Fruit fly (Drosophila melanogaster) whole organism, wandering third instar larva: ENCODE data around the gene CG14441.

Experiments
- Abd-B ChIP-seq: fragments of >200 bp; optimal IDR thresholded peaks from 2 replicates; lab custom pipeline; 2017; ENCODE audit warnings: missing biosample characterization, missing genetic modification characterization
- CG32264 ChIP-seq: fragments of 200-800 bp; sonication (Bioruptor generic); optimal IDR thresholded peaks from 2 replicates; lab custom pipeline; 2016; ENCODE audit warnings: missing biosample characterization, missing genetic modification characterization
- CG9705 ChIP-seq: fragments of 200-800 bp; sonication (Bioruptor generic); optimal IDR thresholded peaks from 2 replicates; lab custom pipeline; 2018; ENCODE audit warnings: missing biosample characterization, mild to moderate bottlenecking, missing genetic modification characterization
- CrebA ChIP-seq: fragments of 200-800 bp; sonication (Bioruptor generic); optimal IDR thresholded peaks from 2 replicates; lab custom pipeline; 2016; ENCODE audit warnings: missing biosample characterization, mild to moderate bottlenecking, missing genetic modification characterization, borderline replicate concordance
- Dfd ChIP-seq: fragments of >200 bp; optimal IDR thresholded peaks from 2 replicates; lab custom pipeline; 2017; ENCODE audit warnings: missing biosample characterization, missing genetic modification characterization
- Dif ChIP-seq: fragments of 200-275, 200-300 bp; sonication (Bioruptor generic); optimal IDR thresholded peaks from 2 replicates; lab custom pipeline; 2018; ENCODE audit warnings: missing biosample characterization, missing genetic modification characterization; ENCODE audit not compliant: partially characterized antibody
- GATAd ChIP-seq: sonication (Bioruptor generic); optimal IDR thresholded peaks from 2 replicates; lab custom pipeline; 2016; ENCODE audit warnings: missing biosample characterization, missing genetic modification characterization
- HLH106 ChIP-seq: fragments of 200-800 bp; optimal IDR thresholded peaks from 3 replicates; lab custom pipeline; 2019; ENCODE audit warnings: missing biosample characterization, mild to moderate bottlenecking, missing genetic modification characterization, moderate library complexity
- Hnf4 ChIP-seq: fragments of 200-800 bp; sonication (Bioruptor generic); optimal IDR thresholded peaks from 2 replicates; lab custom pipeline; 2016; ENCODE audit warnings: missing biosample characterization, mild to moderate bottlenecking, missing genetic modification characterization
- Hr78 ChIP-seq: fragments of >200 bp; optimal IDR thresholded peaks from 2 replicates; lab custom pipeline; 2017; ENCODE audit warnings: missing biosample characterization, missing genetic modification characterization
- Hr83 ChIP-seq: fragments of 200-300 bp; sonication (Bioruptor generic); optimal IDR thresholded peaks from 2 replicates; lab custom pipeline; 2016; ENCODE audit warnings: missing biosample characterization, mild to moderate bottlenecking, missing genetic modification characterization, moderate library complexity; ENCODE audit not compliant: poor library complexity, severe bottlenecking
- Jra ChIP-seq: sonication (Bioruptor generic); optimal IDR thresholded peaks from 2 replicates; lab custom pipeline; 2016; ENCODE audit warnings: missing biosample characterization, missing genetic modification characterization
- Mio ChIP-seq: sonication (Bioruptor generic); optimal IDR thresholded peaks from 2 replicates; lab custom pipeline; 2016; ENCODE audit warnings: missing biosample characterization, missing genetic modification characterization
- Myc ChIP-seq: fragments of >200 bp; optimal IDR thresholded peaks from 2 replicates; lab custom pipeline; 2017
- N ChIP-seq: fragments of >200 bp; optimal IDR thresholded peaks from 2 replicates; lab custom pipeline; 2018; ENCODE audit warnings: missing biosample characterization, missing external identifiers, missing genetic modification characterization
- OdsH ChIP-seq: fragments of 200-800 bp; sonication (Bioruptor generic); optimal IDR thresholded peaks from 2 replicates; lab custom pipeline; 2016; ENCODE audit warnings: missing biosample characterization, mild to moderate bottlenecking, missing genetic modification characterization
- Rel ChIP-seq, 2 experiments: fragments of 200-800 bp; sonication (Bioruptor generic) in 1 of 2; optimal IDR thresholded peaks; 2 replicates in 1 of 2; 3 replicates in 1 of 2; lab custom pipeline; 2016 to 2019; ENCODE audit warnings: mild to moderate bottlenecking in 2 of 2, missing biosample characterization in 2 of 2, missing genetic modification characterization in 2 of 2, moderate library complexity in 1 of 2
- Sp1 ChIP-seq: fragments of 200-800 bp; sonication (Bioruptor generic); optimal IDR thresholded peaks from 3 replicates; lab custom pipeline; 2019; ENCODE audit warnings: missing biosample characterization, mild to moderate bottlenecking, missing genetic modification characterization, moderate library complexity
- Vsx2 ChIP-seq: fragments of 200-300, 225-300 bp; sonication (Bioruptor generic); optimal IDR thresholded peaks from 2 replicates; lab custom pipeline; 2018; ENCODE audit warnings: missing biosample characterization, missing genetic modification characterization; ENCODE audit not compliant: partially characterized antibody
- br ChIP-seq: fragments of 200-800 bp; sonication (Bioruptor generic); optimal IDR thresholded peaks from 2 replicates; lab custom pipeline; 2016; ENCODE audit warnings: missing biosample characterization, missing genetic modification characterization
- brk ChIP-seq: fragments of 200-800 bp; sonication (Bioruptor generic); optimal IDR thresholded peaks from 2 replicates; lab custom pipeline; 2016; ENCODE audit warnings: missing biosample characterization, mild to moderate bottlenecking, missing genetic modification characterization
- dl ChIP-seq, 2 experiments: fragments of 175-275, 200-275 bp in 1 of 2; fragments of 200-275 bp in 1 of 2; sonication (Bioruptor generic); optimal IDR thresholded peaks; lab custom pipeline; 2018; ENCODE audit warnings: mild to moderate bottlenecking in 2 of 2, missing biosample characterization in 2 of 2, missing genetic modification characterization in 2 of 2, moderate library complexity in 2 of 2; ENCODE audit not compliant: partially characterized antibody in 2 of 2, insufficient read depth in 1 of 2
- dmrt93B ChIP-seq: fragments of 200-800 bp; sonication (Bioruptor generic); optimal IDR thresholded peaks from 2 replicates; lab custom pipeline; 2018; ENCODE audit warnings: missing biosample characterization, mild to moderate bottlenecking, missing genetic modification characterization
- dsf ChIP-seq: sonication (Bioruptor generic); optimal IDR thresholded peaks from 2 replicates; lab custom pipeline; 2016; ENCODE audit warnings: missing biosample characterization, missing genetic modification characterization, borderline replicate concordance
- ey ChIP-seq: fragments of 200-800 bp; sonication (Bioruptor generic); optimal IDR thresholded peaks from 2 replicates; lab custom pipeline; 2016; ENCODE audit warnings: missing biosample characterization, missing genetic modification characterization
- foxo ChIP-seq, 2 experiments: fragments of 200-800 bp; sonication (Bioruptor generic); optimal IDR thresholded peaks; 2 replicates in 1 of 2; 3 replicates in 1 of 2; lab custom pipeline; 2016 to 2017; ENCODE audit warnings: missing biosample characterization in 2 of 2, missing genetic modification characterization in 2 of 2
- fru ChIP-seq: fragments of 200-800 bp; sonication (Bioruptor generic); optimal IDR thresholded peaks from 3 replicates; lab custom pipeline; 2016; ENCODE audit warnings: missing biosample characterization, mild to moderate bottlenecking, missing genetic modification characterization
- h ChIP-seq: fragments of 200-800 bp; sonication (Bioruptor generic); optimal IDR thresholded peaks from 3 replicates; lab custom pipeline; 2016; ENCODE audit warnings: missing biosample characterization, mild to moderate bottlenecking, missing genetic modification characterization
- jim ChIP-seq: fragments of 175-275, 200-325 bp; sonication (Bioruptor generic); optimal IDR thresholded peaks from 2 replicates; lab custom pipeline; 2016; ENCODE audit warnings: missing biosample characterization, mild to moderate bottlenecking, missing genetic modification characterization
- lola ChIP-seq: fragments of >200 bp; optimal IDR thresholded peaks from 2 replicates; lab custom pipeline; 2017; ENCODE audit warnings: missing biosample characterization, missing genetic modification characterization
- pan ChIP-seq: fragments of >200 bp; optimal IDR thresholded peaks from 2 replicates; lab custom pipeline; 2017
- psq ChIP-seq: fragments of 200-800 bp; sonication (Bioruptor generic); optimal IDR thresholded peaks from 3 replicates; lab custom pipeline; 2017; ENCODE audit warnings: missing biosample characterization, mild to moderate bottlenecking, missing genetic modification characterization, moderate library complexity
- rgr ChIP-seq: fragments of 200-800 bp; sonication (Bioruptor generic); optimal IDR thresholded peaks from 3 replicates; lab custom pipeline; 2016; ENCODE audit warnings: missing biosample characterization, mild to moderate bottlenecking, missing genetic modification characterization
- sage ChIP-seq: fragments of 200-800 bp; sonication (Bioruptor generic); optimal IDR thresholded peaks from 2 replicates; lab custom pipeline; 2016; ENCODE audit warnings: missing biosample characterization, mild to moderate bottlenecking, missing genetic modification characterization
- sv ChIP-seq: fragments of 200-800 bp; sonication (Bioruptor generic); optimal IDR thresholded peaks from 3 replicates; lab custom pipeline; 2016; ENCODE audit warnings: missing biosample characterization, missing genetic modification characterization
- tai ChIP-seq: sonication (Bioruptor generic); optimal IDR thresholded peaks from 2 replicates; lab custom pipeline; 2016; ENCODE audit warnings: missing biosample characterization, missing genetic modification characterization
- usp ChIP-seq: fragments of >200 bp; optimal IDR thresholded peaks from 2 replicates; lab custom pipeline; 2017; ENCODE audit warnings: missing biosample characterization, missing genetic modification characterization
- woc ChIP-seq: sonication (Bioruptor generic); optimal IDR thresholded peaks from 2 replicates; lab custom pipeline; 2016; ENCODE audit warnings: missing biosample characterization, mild to moderate bottlenecking, missing genetic modification characterization

The CG14441 gene

DNA sequence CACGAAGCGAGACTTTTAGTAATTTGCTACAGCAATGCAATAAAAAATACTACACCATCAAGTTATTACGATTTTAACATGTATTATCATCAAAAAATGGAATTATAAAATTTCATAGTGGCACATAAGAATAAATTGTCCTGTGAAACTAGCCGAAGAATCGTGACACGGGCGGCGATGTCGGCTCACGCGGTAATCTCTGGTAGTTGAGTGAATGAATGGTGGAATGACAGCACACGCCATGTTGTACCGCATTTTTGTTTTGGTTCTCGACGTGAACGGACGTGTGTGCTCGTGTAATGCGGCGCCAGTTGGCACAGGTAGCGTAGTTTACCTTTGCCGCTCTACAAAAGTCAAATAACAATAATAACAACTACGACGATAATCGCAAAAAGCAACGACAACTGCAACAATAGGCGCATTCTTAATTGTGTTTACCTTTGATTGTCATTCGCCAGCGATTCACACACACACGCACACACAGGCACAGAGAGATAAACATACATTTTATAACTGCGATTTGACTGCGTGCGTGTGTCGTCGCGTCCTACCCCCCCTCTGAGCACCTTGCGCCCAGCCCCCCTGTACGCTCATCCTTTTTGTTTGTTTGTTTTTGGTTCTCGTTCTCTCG is at the start of gene CG14441:
Gene CG14441 (plus strand): TSS at position 254 of the 631 bp plus-strand sequence.
- TF ChIP-seq N (no peak), fru (GFP tag; lab: Kevin White, UChicago) (peak; percentile 100), dmrt93B (peak; percentile 3), CG32264 (peak; percentile 47), woc (GFP tag; lab: Kevin White, UChicago) (peak; percentile 93), pan (no peak), GATAd (GFP tag; lab: Kevin White, UChicago) (no peak), sage (GFP tag; lab: Kevin White, UChicago) (peak; percentile 21), tai (GFP tag; lab: Kevin White, UChicago) (no peak), Dfd (no peak), Jra (GFP tag; lab: Kevin White, UChicago) (no peak), ey (peak; percentile 39), usp (GFP tag; lab: Kevin White, UChicago) (no peak), dl (GFP tag; optimal IDR thresholded peaks at IDR 0.05; lab: Kevin White, UChicago; ENCODE audit: insufficient read depth in 1 of 2, partially characterized antibody in 2 of 2) (no peak), Dif (GFP tag; lab: Kevin White, UChicago) (no peak), lola (no peak), brk (peak; percentile 44), Sp1 (peak; percentile 73), h (GFP tag; lab: Kevin White, UChicago) (peak; percentile 66), Myc (lab: Kevin White, UChicago) (peak; percentile 71), OdsH (GFP tag; lab: Kevin White, UChicago) (peak; percentile 40), Hr83 (GFP tag; lab: Kevin White, UChicago) (no peak), jim (GFP tag; lab: Kevin White, UChicago) (no peak), HLH106 (tag; lab: Kevin White, UChicago) (peak; percentile 50), Abd-B (GFP tag; lab: Kevin White, UChicago) (no peak), br (GFP tag; lab: Kevin White, UChicago) (peak; percentile 57), psq (GFP tag; lab: Kevin White, UChicago) (peak; percentile 69), Mio (GFP tag; lab: Kevin White, UChicago) (no peak), Vsx2 (GFP tag; lab: Kevin White, UChicago) (no peak), sv (GFP tag; lab: Kevin White, UChicago) (peak; percentile 34), CrebA (GFP tag; lab: Kevin White, UChicago) (no peak), Rel (GFP tag; optimal IDR thresholded peaks at IDR 0.05; lab: Kevin White, UChicago) (peak; percentile 57), Rel (tag; optimal IDR thresholded peaks at IDR 0.05; lab: Kevin White, UChicago) (peak; percentile 21), rgr (GFP tag; lab: Kevin White, UChicago) (peak; percentile 65), Hnf4 (peak; percentile 45), foxo (GFP tag; optimal IDR thresholded peaks at IDR 0.05; lab: Kevin White, UChicago) (peak in 1 of 2 experiments; percentile 51), dsf (no peak), Hr78 (no peak), CG9705 (peak; percentile 17)

DNA sequence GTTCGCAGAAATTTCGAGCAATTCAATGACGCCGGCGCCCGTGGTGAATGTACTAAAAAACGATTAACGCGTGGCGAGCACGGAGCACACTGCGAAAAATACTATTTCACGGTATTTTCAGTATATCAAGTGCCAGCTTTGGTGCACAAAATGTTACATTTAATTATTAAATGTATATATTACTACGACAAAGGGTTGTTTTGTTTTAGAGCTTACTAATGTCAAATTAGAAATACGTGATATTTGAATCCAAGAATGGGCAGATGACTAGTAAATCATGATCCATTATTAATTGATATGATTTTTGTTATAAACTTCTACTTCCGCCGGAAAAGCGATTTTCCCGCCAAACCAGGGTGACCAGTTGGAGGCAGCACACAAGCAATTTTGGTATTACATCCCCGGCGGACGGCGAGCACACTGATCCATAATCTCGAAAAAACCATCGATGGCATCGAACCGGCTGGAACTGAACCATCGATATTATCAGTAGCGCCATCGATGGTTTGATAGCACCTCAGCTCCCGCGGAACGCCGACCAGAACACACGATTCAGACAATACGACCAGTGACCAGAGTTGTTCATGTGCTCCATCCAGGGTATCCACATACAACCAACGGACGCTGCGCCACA is 45.0 kb upstream of the CG14441 start, which contains the start of the genes CG3226 and Cdc7:
Gene CG3226 (minus strand): TSS at position 51 of the 634 bp plus-strand sequence.
Gene Cdc7 (plus strand): TSS at position 344 of the 634 bp plus-strand sequence.
- TF ChIP-seq usp (GFP tag; lab: Kevin White, UChicago) (no peak), sage (GFP tag; lab: Kevin White, UChicago) (peak; percentile 6), Hr78 (no peak), Mio (GFP tag; lab: Kevin White, UChicago) (no peak), HLH106 (tag; lab: Kevin White, UChicago) (peak; percentile 67), dl (GFP tag; optimal IDR thresholded peaks at IDR 0.05; lab: Kevin White, UChicago; ENCODE audit: insufficient read depth in 1 of 2, partially characterized antibody in 2 of 2) (no peak), dmrt93B (peak; percentile 76), pan (no peak), Abd-B (GFP tag; lab: Kevin White, UChicago) (no peak), jim (GFP tag; lab: Kevin White, UChicago) (no peak), br (GFP tag; lab: Kevin White, UChicago) (peak; percentile 54), lola (no peak), foxo (GFP tag; optimal IDR thresholded peaks at IDR 0.05; lab: Kevin White, UChicago) (peak in 1 of 2 experiments; percentile 53), Hr83 (GFP tag; lab: Kevin White, UChicago) (peak; percentile 54), brk (no peak), CrebA (GFP tag; lab: Kevin White, UChicago) (no peak), Vsx2 (GFP tag; lab: Kevin White, UChicago) (no peak), Jra (GFP tag; lab: Kevin White, UChicago) (peak; percentile 41), Sp1 (peak; percentile 76), sv (GFP tag; lab: Kevin White, UChicago) (no peak), Myc (lab: Kevin White, UChicago) (peak; percentile 15), psq (GFP tag; lab: Kevin White, UChicago) (peak; percentile 53), h (GFP tag; lab: Kevin White, UChicago) (peak; percentile 66), woc (GFP tag; lab: Kevin White, UChicago) (peak; percentile 27), Hnf4 (no peak), CG9705 (peak; percentile 72), dsf (no peak), OdsH (GFP tag; lab: Kevin White, UChicago) (peak; percentile 64), Dfd (no peak), ey (no peak), GATAd (GFP tag; lab: Kevin White, UChicago) (no peak), fru (GFP tag; lab: Kevin White, UChicago) (peak; percentile 100), rgr (GFP tag; lab: Kevin White, UChicago) (peak; percentile 80), Dif (GFP tag; lab: Kevin White, UChicago) (no peak), Rel (GFP tag; optimal IDR thresholded peaks at IDR 0.05; lab: Kevin White, UChicago) (no peak), Rel (tag; optimal IDR thresholded peaks at IDR 0.05; lab: Kevin White, UChicago) (peak; percentile 43), tai (GFP tag; lab: Kevin White, UChicago) (no peak), CG32264 (no peak), N (no peak)
